Worm (Caenorhabditis elegans) whole organism, young adult: Measurements from ENCODE around the gene clec-219.

Experiments
- B0019.2 ChIP-seq: fragments of 200-800 bp; sonication (Bioruptor generic); conservative IDR thresholded peaks from 2 replicates; pipeline ENCODE4 v1.3.6; 2022; ENCODE audit warnings: missing genetic modification reagents, missing genetic modification characterization, missing compliant biosample characterization
- F39B2.1 ChIP-seq: fragments of 200-800 bp; sonication (Bioruptor generic); IDR thresholded peaks from 2 replicates; pipeline ENCODE4 v1.3.6; 2022; ENCODE audit warnings: missing genetic modification reagents, missing genetic modification characterization, missing compliant biosample characterization
- F55B11.4 ChIP-seq: sonication (generic microtip); optimal IDR thresholded peaks from 2 replicates; lab custom pipeline; 2016; ENCODE audit warnings: missing compliant biosample characterization, missing genetic modification characterization, borderline replicate concordance; ENCODE audit not compliant: insufficient read depth
- K11D2.4 ChIP-seq: fragments of 200-800 bp; sonication (Bioruptor generic); IDR thresholded peaks from 2 replicates; pipeline ENCODE4 v1.3.6; 2022; ENCODE audit warnings: missing genetic modification reagents, missing genetic modification characterization, missing compliant biosample characterization
- ZK185.1 ChIP-seq: sonication (generic microtip); optimal IDR thresholded peaks from 2 replicates; lab custom pipeline; 2016; ENCODE audit warnings: mild to moderate bottlenecking, missing genetic modification characterization, missing compliant biosample characterization; ENCODE audit not compliant: poor library complexity, severe bottlenecking
- ama-1 ChIP-seq, 3 experiments: fragments of 150-350 bp in 1 of 3; sonication (generic microtip) in 2 of 3; optimal IDR thresholded peaks; 2 replicates each; lab custom pipeline; 2014 to 2018; ENCODE audit warnings: missing biosample characterization in 2 of 3, missing genetic modification characterization in 2 of 3, missing genetic modification reagents in 2 of 3
- ceh-40 ChIP-seq: fragments of 200-800 bp; sonication (Bioruptor generic); IDR thresholded peaks from 2 replicates; pipeline ENCODE4 v1.3.6; 2022; ENCODE audit warnings: missing genetic modification characterization, missing compliant biosample characterization
- die-1 ChIP-seq: sonication (generic microtip); optimal IDR thresholded peaks from 2 replicates; lab custom pipeline; 2016; ENCODE audit warnings: missing genotype, mild to moderate bottlenecking, missing genetic modification characterization, missing compliant biosample characterization
- dpl-1 ChIP-seq: fragments of 150-350 bp; optimal IDR thresholded peaks from 2 replicates; lab custom pipeline; 2014; ENCODE audit warnings: missing biosample characterization, missing genetic modification reagents, missing genetic modification characterization
- lin-35 ChIP-seq, 3 experiments: fragments of 150-350 bp in 2 of 3; sonication (generic microtip) in 1 of 3; optimal IDR thresholded peaks; 2 replicates each; lab custom pipeline; 2014 to 2018; ENCODE audit warnings: missing biosample characterization in 3 of 3, missing genetic modification characterization in 3 of 3, missing genetic modification reagents in 3 of 3
- lir-1 ChIP-seq: fragments of 200-800 bp; sonication (Bioruptor generic); conservative IDR thresholded peaks from 2 replicates; pipeline ENCODE4 v1.3.6; 2022; ENCODE audit warnings: missing genetic modification reagents, missing genetic modification characterization, missing compliant biosample characterization
- lsy-27 ChIP-seq: sonication (generic microtip); optimal IDR thresholded peaks from 2 replicates; lab custom pipeline; 2017; ENCODE audit warnings: missing genetic modification characterization, mild to moderate bottlenecking, missing compliant biosample characterization, antibody characterized with exemption, missing genotype, borderline replicate concordance; ENCODE audit not compliant: insufficient read depth
- sptf-2 ChIP-seq: fragments of 200-800 bp; sonication (Bioruptor generic); optimal IDR thresholded peaks from 2 replicates; lab custom pipeline; 2018; ENCODE audit warnings: mild to moderate bottlenecking, missing genetic modification characterization, missing compliant biosample characterization

DNA sequence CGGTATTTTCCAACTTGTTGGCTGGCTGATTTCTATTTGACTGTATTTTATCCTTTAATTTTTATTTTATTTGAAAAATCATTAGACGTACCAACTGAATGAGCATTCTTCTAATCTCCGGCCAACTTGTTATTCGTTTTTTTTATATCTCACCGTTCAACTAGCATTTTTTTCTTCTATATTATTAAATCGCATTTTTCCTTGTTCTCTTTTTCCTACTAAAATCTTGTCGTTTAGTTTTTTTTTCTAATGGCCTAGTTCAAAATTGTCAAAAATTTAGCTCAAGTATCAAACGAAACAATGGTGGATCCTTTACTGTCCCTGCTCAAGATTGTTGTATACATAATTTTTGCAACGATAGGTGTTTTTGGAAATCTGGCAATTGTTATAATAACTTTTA is 33.1 kb downstream of the clec-219 start, which contains the start of gene srsx-22:
- TF ChIP-seq lsy-27 (tag; lab: Kevin White, UChicago) (no peak), die-1 (no peak), dpl-1 (GFP tag; lab: Kevin White, UChicago) (no peak), F55B11.4 (tag; lab: Kevin White, UChicago) (no peak), lir-1 (GFP tag; lab: Robert Waterston, UW) (no peak), ZK185.1 (tag; lab: Kevin White, UChicago) (no peak), ceh-40 (GFP tag; lab: Robert Waterston, UW) (no peak), B0019.2 (no peak), F39B2.1 (GFP tag; lab: Robert Waterston, UW) (no peak), sptf-2 (no peak), lin-35 (GFP tag; optimal IDR thresholded peaks at IDR 0.05; lab: Kevin White, UChicago) (no peak), K11D2.4 (no peak), ama-1 (optimal IDR thresholded peaks at IDR 0.05; lab: Kevin White, UChicago) (no peak), ama-1 (GFP tag; optimal IDR thresholded peaks at IDR 0.05; lab: Kevin White, UChicago) (no peak)
